Worm (Caenorhabditis elegans): ENCODE results near the gene lips-15.
"Not testable (repeated sequence)": the region's sequence is repeated elsewhere in the genome, so short reads cannot be mapped to it uniquely, and the experiment has no call there.

Gene lips-15

ce11 chrII:12621908-12622566, 17.9 kb downstream of the lips-15 start, which contains the start of gene nspe-8:
nspe-8 (minus strand) TSS chrII:12621958.
- TF ChIP-seq rnt-1 (tag; optimal IDR thresholded peaks at IDR 0.05) (no peak), ref-2 (tag; optimal IDR thresholded peaks at IDR 0.05) (no peak), pat-9 (tag; optimal IDR thresholded peaks at IDR 0.05) (no peak), ahr-1 (tag; optimal IDR thresholded peaks at IDR 0.05) (no peak), ceh-30 (tag; optimal IDR thresholded peaks at IDR 0.05) (no peak), ztf-16 (tag; optimal IDR thresholded peaks at IDR 0.05) (no peak), hlh-6 (tag; optimal IDR thresholded peaks at IDR 0.05) (no peak), syd-9 (tag; optimal IDR thresholded peaks at IDR 0.05) (no peak), mec-3 (tag; optimal IDR thresholded peaks at IDR 0.05; ENCODE audit: borderline replicate concordance) (no peak), K09A11.1 (tag; optimal IDR thresholded peaks at IDR 0.05; ENCODE audit: insufficient read depth) (no peak), ceh-14 (tag; optimal IDR thresholded peaks at IDR 0.05) (no peak)

ce11 chrII:12622843-12623242, 18.7 kb downstream of the lips-15 start:
- TF ChIP-seq ceh-19 (GFP tag; optimal IDR thresholded peaks at IDR 0.05) (no peak), che-1 (tag; optimal IDR thresholded peaks at IDR 0.05) (no peak), ets-4 (tag; optimal IDR thresholded peaks at IDR 0.05) (no peak), ttx-3 (tag; optimal IDR thresholded peaks at IDR 0.05) (no peak)

- TF ChIP-seq rnt-1, che-1, hlh-8 (tag; optimal IDR thresholded peaks at IDR 0.05): not testable (repeated sequence)
Observed at ce11 chrII:12624433-12624832, 20.2 kb downstream of the lips-15 start, which contains the start of gene Y38E10A.14. Y38E10A.14 (minus strand) TSS chrII:12624533.

- no peak for TF ChIP-seq ceh-48 (tag; optimal IDR thresholded peaks at IDR 0.05)
Observed at ce11 chrII:12625673-12626072, 21.5 kb downstream of the lips-15 start.

- no peak for TF ChIP-seq dve-1 (tag; optimal IDR thresholded peaks at IDR 0.05)
- no peak for TF ChIP-seq Y22D7AL.16 (tag; optimal IDR thresholded peaks at IDR 0.05)
- no peak for TF ChIP-seq elt-4 (tag; optimal IDR thresholded peaks at IDR 0.05)
- TF ChIP-seq dmd-4 (tag; optimal IDR thresholded peaks at IDR 0.05; ENCODE audit: borderline replicate concordance): no peak
- no peak for TF ChIP-seq unc-3 (GFP tag; conservative IDR thresholded peaks at IDR 0.05)
- TF ChIP-seq unc-3 (tag; optimal IDR thresholded peaks at IDR 0.05): no peak
- no peak for TF ChIP-seq sdc-2 (tag; optimal IDR thresholded peaks at IDR 0.05)
- no peak for TF ChIP-seq F13H6.1 (tag; optimal IDR thresholded peaks at IDR 0.05)
- TF ChIP-seq che-1 (tag; optimal IDR thresholded peaks at IDR 0.05): no peak
- no peak for TF ChIP-seq pag-3 (tag; optimal IDR thresholded peaks at IDR 0.05; ENCODE audit: borderline replicate concordance)
- no peak for TF ChIP-seq pha-4 (tag; optimal IDR thresholded peaks at IDR 0.05)
- TF ChIP-seq hlh-15 (tag; optimal IDR thresholded peaks at IDR 0.05): no peak
- TF ChIP-seq hlh-13 (GFP tag; optimal IDR thresholded peaks at IDR 0.05): no peak
- no peak for TF ChIP-seq ama-1 (optimal IDR thresholded peaks at IDR 0.05)
- no peak for TF ChIP-seq odd-2 (tag; optimal IDR thresholded peaks at IDR 0.05)
- TF ChIP-seq K09A11.1 (tag; optimal IDR thresholded peaks at IDR 0.05; ENCODE audit: insufficient read depth): no peak
- no peak for TF ChIP-seq ttx-3 (tag; optimal IDR thresholded peaks at IDR 0.05)
- no peak for TF ChIP-seq ceh-24 (tag; optimal IDR thresholded peaks at IDR 0.05)
Observed at ce11 chrII:12626120-12626624, 22.0 kb downstream of the lips-15 start.

- TF ChIP-seq pat-9 (tag; optimal IDR thresholded peaks at IDR 0.05) (no peak), mec-3 (tag; optimal IDR thresholded peaks at IDR 0.05; ENCODE audit: borderline replicate concordance) (no peak), npax-4 (tag; optimal IDR thresholded peaks at IDR 0.05) (no peak), fax-1 (tag; optimal IDR thresholded peaks at IDR 0.05) (no peak), nhr-232 (tag; optimal IDR thresholded peaks at IDR 0.05) (no peak), ceh-18 (tag; optimal IDR thresholded peaks at IDR 0.05) (no peak), T23F11.4 (GFP tag; optimal IDR thresholded peaks at IDR 0.05) (no peak), zip-5 (tag; optimal IDR thresholded peaks at IDR 0.05) (no peak), ceh-22 (tag; optimal IDR thresholded peaks at IDR 0.05) (no peak), fkh-6 (tag; optimal IDR thresholded peaks at IDR 0.05) (no peak), ceh-48 (tag; optimal IDR thresholded peaks at IDR 0.05) (no peak), hlh-30 (tag; optimal IDR thresholded peaks at IDR 0.05; ENCODE audit: insufficient read depth) (no peak), sox-4 (tag; optimal IDR thresholded peaks at IDR 0.05) (no peak), pqm-1 (tag; optimal IDR thresholded peaks at IDR 0.05) (no peak), tbx-7 (tag; optimal IDR thresholded peaks at IDR 0.05) (no peak)
Observed at ce11 chrII:12626887-12627286, 22.7 kb downstream of the lips-15 start, which contains the start of gene nspe-7. nspe-7 (plus strand) TSS chrII:12627187.

Measured in whole organism, late embryonic.